Worm (Caenorhabditis elegans) whole organism, early embryonic: ENCODE results near the gene srz-82.

Experiments used
- B0310.2 ChIP-seq: sonication (generic microtip); optimal IDR thresholded peaks from 2 replicates; lab custom pipeline; 2016; ENCODE audit warnings: mild to moderate bottlenecking, missing genetic modification characterization, missing compliant biosample characterization
- F13C5.2 ChIP-seq: sonication (generic microtip); optimal IDR thresholded peaks from 2 replicates; lab custom pipeline; 2017; ENCODE audit warnings: mild to moderate bottlenecking, missing genetic modification characterization, inconsistent platforms, missing compliant biosample characterization
- aly-1 ChIP-seq: sonication (generic microtip); optimal IDR thresholded peaks from 2 replicates; lab custom pipeline; 2016; ENCODE audit warnings: missing genetic modification characterization, missing compliant biosample characterization
- ama-1 ChIP-seq: fragments of 150-350 bp; optimal IDR thresholded peaks from 2 replicates; lab custom pipeline; 2014
- ceh-13 ChIP-seq: fragments of 200-800 bp; sonication (Bioruptor generic); optimal IDR thresholded peaks from 2 replicates; lab custom pipeline; 2018; ENCODE audit warnings: mild to moderate bottlenecking, missing genetic modification characterization, missing compliant biosample characterization
- ets-7 ChIP-seq: sonication (generic microtip); optimal IDR thresholded peaks from 2 replicates; lab custom pipeline; 2016; ENCODE audit warnings: missing genotype, missing genetic modification characterization, missing compliant biosample characterization
- hmbx-1 ChIP-seq: sonication (generic microtip); optimal IDR thresholded peaks from 2 replicates; lab custom pipeline; 2016; ENCODE audit warnings: mild to moderate bottlenecking, missing genetic modification characterization, missing compliant biosample characterization
- pes-1 ChIP-seq: fragments of 200-800 bp; sonication (Bioruptor generic); IDR thresholded peaks from 2 replicates; pipeline ENCODE4 v1.3.6; 2022; ENCODE audit warnings: missing genetic modification reagents, missing genetic modification characterization, missing compliant biosample characterization
- sea-1 ChIP-seq: fragments of 200-800 bp; sonication (Bioruptor generic); conservative IDR thresholded peaks from 2 replicates; pipeline ENCODE4 v1.3.6; 2022; ENCODE audit warnings: missing genetic modification characterization, missing compliant biosample characterization
- tbx-11 ChIP-seq: fragments of 200-800 bp; sonication (Bioruptor generic); IDR thresholded peaks from 2 replicates; pipeline ENCODE4 v1.3.6; 2022; ENCODE audit warnings: missing genetic modification characterization, missing compliant biosample characterization

DNA sequence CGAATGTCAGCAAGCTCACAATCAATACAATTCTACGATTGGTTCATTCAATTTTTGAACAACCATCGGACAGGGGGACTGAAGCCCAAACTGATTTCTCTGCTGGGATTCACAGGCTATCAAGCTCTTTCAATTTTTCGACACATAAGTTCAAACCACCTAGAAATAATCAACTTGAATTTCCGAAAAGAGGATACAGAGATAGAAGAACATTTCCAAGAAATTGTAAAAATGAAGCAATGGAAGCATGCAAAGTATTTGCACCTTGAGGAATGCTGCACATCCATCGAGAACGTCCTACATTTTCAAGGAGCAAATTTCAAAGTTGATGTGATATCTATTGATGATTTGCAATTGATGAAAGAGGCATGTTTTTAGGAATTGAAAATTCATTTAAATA is 14.9 kb upstream of the srz-82 start:
- no peak for TF ChIP-seq F13C5.2 (tag; lab: Kevin White, UChicago)
- TF ChIP-seq B0310.2 (tag; lab: Kevin White, UChicago): no peak
- TF ChIP-seq sea-1: no peak
- TF ChIP-seq ama-1: no peak
- TF ChIP-seq hmbx-1 (tag; lab: Kevin White, UChicago): no peak
- no peak for TF ChIP-seq ets-7
- no peak for TF ChIP-seq ceh-13
- no peak for TF ChIP-seq aly-1 (tag; lab: Kevin White, UChicago)
- no peak for TF ChIP-seq tbx-11 (GFP tag; lab: Robert Waterston, UW)
- no peak for TF ChIP-seq pes-1
